Worm (Caenorhabditis elegans) whole organism, mixed stage, embryonic: ENCODE data around the gene slo-1.

Experiments
- M03D4.4 ChIP-seq: sonication (generic microtip); optimal IDR thresholded peaks from 2 replicates; lab custom pipeline; 2017; ENCODE audit warnings: mild to moderate bottlenecking, missing genetic modification characterization, missing compliant biosample characterization
- bed-3 ChIP-seq: fragments of 200-800 bp; sonication (Bioruptor generic); optimal IDR thresholded peaks from 3 replicates; lab custom pipeline; 2018; ENCODE audit warnings: mild to moderate bottlenecking, missing genetic modification characterization, moderate library complexity, missing compliant biosample characterization
- blmp-1 ChIP-seq: fragments of 150-350 bp; optimal IDR thresholded peaks from 2 replicates; lab custom pipeline; 2014; ENCODE audit warnings: missing biosample characterization, missing genetic modification characterization
- ceh-39 ChIP-seq: fragments of 150-350 bp; optimal IDR thresholded peaks from 2 replicates; lab custom pipeline; 2014; ENCODE audit warnings: missing biosample characterization, missing genetic modification characterization
- ceh-43 ChIP-seq: fragments of 200-800 bp; sonication (Bioruptor generic); optimal IDR thresholded peaks from 2 replicates; lab custom pipeline; 2018; ENCODE audit warnings: mild to moderate bottlenecking, missing genetic modification characterization, moderate library complexity, missing compliant biosample characterization
- ceh-83 ChIP-seq: fragments of 200-800 bp; sonication (Bioruptor generic); optimal IDR thresholded peaks from 2 replicates; lab custom pipeline; 2018; ENCODE audit warnings: mild to moderate bottlenecking, missing genetic modification characterization, missing compliant biosample characterization
- ces-1 ChIP-seq: fragments of 150-350 bp; optimal IDR thresholded peaks from 2 replicates; lab custom pipeline; 2014; ENCODE audit warnings: missing biosample characterization, missing genetic modification reagents, missing genetic modification characterization
- cnd-1 ChIP-seq: fragments of 200-800 bp; sonication (Bioruptor generic); optimal IDR thresholded peaks from 2 replicates; lab custom pipeline; 2018; ENCODE audit warnings: mild to moderate bottlenecking, missing genetic modification characterization, missing compliant biosample characterization
- drap-1 ChIP-seq: fragments of 200-800 bp; sonication (Bioruptor generic); optimal IDR thresholded peaks from 3 replicates; lab custom pipeline; 2018; ENCODE audit warnings: mild to moderate bottlenecking, missing genetic modification characterization, missing compliant biosample characterization
- elt-1 ChIP-seq: sonication (generic microtip); optimal IDR thresholded peaks from 2 replicates; lab custom pipeline; 2017; ENCODE audit warnings: missing genetic modification characterization, mild to moderate bottlenecking, missing compliant biosample characterization, antibody characterized with exemption, moderate library complexity, borderline replicate concordance; ENCODE audit not compliant: insufficient read depth
- ham-2 ChIP-seq: fragments of 200-800 bp; sonication (Bioruptor generic); optimal IDR thresholded peaks from 2 replicates; lab custom pipeline; 2018; ENCODE audit warnings: mild to moderate bottlenecking, missing genetic modification characterization, missing compliant biosample characterization
- hlh-1 ChIP-seq: fragments of 150-350 bp; optimal IDR thresholded peaks from 2 replicates; lab custom pipeline; 2014; ENCODE audit warnings: missing biosample characterization, missing genetic modification reagents, missing genetic modification characterization
- lin-13 ChIP-seq: fragments of 150-350 bp; optimal IDR thresholded peaks from 2 replicates; lab custom pipeline; 2014; ENCODE audit warnings: missing biosample characterization, missing genetic modification characterization
- lin-32 ChIP-seq: fragments of 200-800 bp; sonication (Bioruptor generic); optimal IDR thresholded peaks from 2 replicates; lab custom pipeline; 2018; ENCODE audit warnings: mild to moderate bottlenecking, missing genetic modification characterization, missing compliant biosample characterization
- lsy-2 ChIP-seq: fragments of 150-350 bp; optimal IDR thresholded peaks from 2 replicates; lab custom pipeline; 2014; ENCODE audit warnings: missing biosample characterization, missing genetic modification characterization
- mab-5 ChIP-seq: fragments of 150-350 bp; optimal IDR thresholded peaks from 2 replicates; lab custom pipeline; 2014; ENCODE audit warnings: missing biosample characterization, missing genetic modification characterization
- mep-1 ChIP-seq: fragments of 150-350 bp; optimal IDR thresholded peaks from 2 replicates; lab custom pipeline; 2017; ENCODE audit warnings: missing biosample characterization, missing genetic modification reagents, missing genetic modification characterization, inconsistent platforms
- mls-2 ChIP-seq: sonication (generic microtip); optimal IDR thresholded peaks from 2 replicates; lab custom pipeline; 2016; ENCODE audit warnings: mild to moderate bottlenecking, missing genetic modification characterization, moderate library complexity, missing compliant biosample characterization
- nhr-12 ChIP-seq: fragments of 150-350 bp; optimal IDR thresholded peaks from 2 replicates; lab custom pipeline; 2014; ENCODE audit warnings: missing biosample characterization, missing genetic modification characterization
- nhr-2 ChIP-seq: fragments of 150-350 bp; optimal IDR thresholded peaks from 2 replicates; lab custom pipeline; 2014; ENCODE audit warnings: missing biosample characterization, missing genetic modification characterization
- nhr-237 ChIP-seq: fragments of 150-350 bp; optimal IDR thresholded peaks from 2 replicates; lab custom pipeline; 2014; ENCODE audit warnings: missing biosample characterization, missing genetic modification characterization
- nhr-28 ChIP-seq: fragments of 150-350 bp; optimal IDR thresholded peaks from 2 replicates; lab custom pipeline; 2014; ENCODE audit warnings: missing biosample characterization, missing genetic modification characterization
- nhr-76 ChIP-seq: sonication (generic microtip); optimal IDR thresholded peaks from 2 replicates; lab custom pipeline; 2017; ENCODE audit warnings: missing biosample characterization, missing genetic modification characterization
- pha-4 ChIP-seq: fragments of 150-350 bp; optimal IDR thresholded peaks from 2 replicates; lab custom pipeline; 2018; ENCODE audit warnings: missing biosample characterization, missing genetic modification reagents, missing genetic modification characterization
- sem-2 ChIP-seq: fragments of 200-800 bp; sonication (Bioruptor generic); optimal IDR thresholded peaks from 2 replicates; lab custom pipeline; 2018; ENCODE audit warnings: mild to moderate bottlenecking, missing genetic modification characterization, missing compliant biosample characterization
- sptf-1 ChIP-seq: sonication (generic microtip); optimal IDR thresholded peaks from 2 replicates; lab custom pipeline; 2017; ENCODE audit warnings: mild to moderate bottlenecking, missing genetic modification characterization, moderate library complexity, missing compliant biosample characterization
- tbx-8 ChIP-seq: fragments of 200-800 bp; sonication (Bioruptor generic); optimal IDR thresholded peaks from 2 replicates; lab custom pipeline; 2018; ENCODE audit warnings: mild to moderate bottlenecking, missing genetic modification characterization, moderate library complexity, missing compliant biosample characterization
- unc-120 ChIP-seq: sonication (generic microtip); optimal IDR thresholded peaks from 2 replicates; lab custom pipeline; 2017; ENCODE audit warnings: missing genetic modification characterization, missing compliant biosample characterization; ENCODE audit not compliant: poor library complexity, severe bottlenecking
- unc-39 ChIP-seq: fragments of 150-350 bp; optimal IDR thresholded peaks from 2 replicates; lab custom pipeline; 2014; ENCODE audit warnings: missing biosample characterization, missing genetic modification characterization
- unc-62 ChIP-seq: fragments of 150-350 bp; optimal IDR thresholded peaks from 2 replicates; lab custom pipeline; 2014; ENCODE audit warnings: missing biosample characterization, missing genetic modification reagents, missing genetic modification characterization
- zip-8 ChIP-seq: fragments of 150-350 bp; optimal IDR thresholded peaks from 2 replicates; lab custom pipeline; 2014; ENCODE audit warnings: missing biosample characterization, missing genetic modification characterization
- ztf-11 ChIP-seq: fragments of 150-350 bp; optimal IDR thresholded peaks from 2 replicates; lab custom pipeline; 2014; ENCODE audit warnings: missing biosample characterization, missing genetic modification characterization

Gene slo-1

DNA sequence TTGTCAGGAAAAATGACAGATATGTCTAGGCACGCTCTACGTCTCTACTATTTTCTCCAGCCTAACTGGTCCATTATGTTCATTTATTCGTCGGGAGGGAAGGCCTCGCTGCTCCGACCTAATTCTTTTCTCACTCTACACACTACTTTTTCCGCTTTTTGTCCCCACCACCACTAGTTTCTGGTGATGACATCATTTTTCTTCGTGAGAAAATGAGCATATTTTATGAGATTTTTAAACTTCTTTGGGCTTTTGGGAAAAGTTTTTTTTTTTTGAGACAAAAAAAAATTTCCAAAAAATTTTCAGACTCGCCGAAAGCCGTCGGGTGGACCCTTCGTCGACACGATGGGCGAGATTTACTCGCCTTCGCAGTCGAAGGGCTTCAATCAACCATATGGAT, at the start of gene slo-1:
Gene slo-1 (plus strand): TSS at position 301 of the 400 bp plus-strand sequence.
- TF ChIP-seq mep-1 (tag; lab: Kevin White, UChicago) = no peak
- TF ChIP-seq sem-2 (GFP tag; lab: Kevin White, UChicago) = no peak
- TF ChIP-seq ces-1 (GFP tag; lab: Kevin White, UChicago) = peak; percentile 42

DNA sequence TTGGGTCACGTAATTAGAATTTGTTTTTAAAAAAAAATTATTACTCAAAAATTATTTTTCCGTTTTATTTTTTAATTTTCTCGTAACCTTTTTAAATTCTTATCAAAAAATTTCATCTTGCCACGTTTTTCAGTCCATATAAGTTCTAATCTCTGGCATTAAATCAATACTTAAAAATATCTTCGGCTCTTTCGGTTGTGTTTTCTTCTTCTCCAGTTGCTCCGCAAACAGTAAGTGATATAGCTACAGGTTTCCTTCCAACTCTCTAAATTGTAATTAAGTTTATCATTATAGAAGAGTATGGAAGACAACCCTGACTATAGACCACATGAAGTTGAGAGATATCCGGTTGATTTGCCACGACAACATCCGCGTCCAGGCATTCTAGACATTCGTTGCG, 47.9 kb upstream of the slo-1 start, which contains the start of gene ZK228.1:
Gene ZK228.1 (plus strand): TSS at position 301 of the 400 bp plus-strand sequence.
- TF ChIP-seq ces-1 (GFP tag; lab: Kevin White, UChicago) (no peak), unc-39 (tag; lab: Kevin White, UChicago) (no peak), blmp-1 (tag; lab: Kevin White, UChicago) (no peak), mab-5 (tag; lab: Kevin White, UChicago) (no peak), ham-2 (GFP tag; lab: Kevin White, UChicago) (no peak)

DNA sequence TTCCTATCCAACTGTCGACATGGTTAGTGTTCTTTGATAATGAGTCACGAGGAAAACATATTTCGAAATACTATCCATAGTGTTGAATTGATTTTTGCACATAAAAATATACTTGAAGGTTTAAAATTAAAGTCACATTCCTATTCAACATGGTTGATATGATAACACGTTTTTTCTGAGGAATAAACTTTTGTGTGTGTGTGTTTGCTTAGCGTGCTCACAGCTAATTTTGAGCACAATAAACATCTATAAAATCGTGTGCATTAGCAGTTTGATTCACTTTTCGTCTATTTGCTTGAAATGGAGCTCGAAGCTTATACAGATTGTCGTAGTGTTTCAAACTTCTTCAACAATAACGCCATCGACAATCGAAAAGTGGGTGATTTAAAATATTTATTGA, 35.5 kb upstream of the slo-1 start, which contains the start of gene ZK228.10:
Gene ZK228.10 (plus strand): TSS at position 301 of the 400 bp plus-strand sequence.
- TF ChIP-seq mab-5 (tag; lab: Kevin White, UChicago) (no peak), nhr-12 (tag; lab: Kevin White, UChicago) (no peak), ham-2 (GFP tag; lab: Kevin White, UChicago) (no peak), ztf-11 (tag; lab: Kevin White, UChicago) (no peak), sem-2 (GFP tag; lab: Kevin White, UChicago) (no peak), elt-1 (tag; lab: Kevin White, UChicago) (no peak), ceh-39 (tag; lab: Kevin White, UChicago) (no peak), lin-13 (tag; lab: Kevin White, UChicago) (no peak), bed-3 (GFP tag; lab: Kevin White, UChicago) (no peak), ceh-83 (no peak), nhr-2 (tag; lab: Kevin White, UChicago) (no peak), sptf-1 (no peak)

DNA sequence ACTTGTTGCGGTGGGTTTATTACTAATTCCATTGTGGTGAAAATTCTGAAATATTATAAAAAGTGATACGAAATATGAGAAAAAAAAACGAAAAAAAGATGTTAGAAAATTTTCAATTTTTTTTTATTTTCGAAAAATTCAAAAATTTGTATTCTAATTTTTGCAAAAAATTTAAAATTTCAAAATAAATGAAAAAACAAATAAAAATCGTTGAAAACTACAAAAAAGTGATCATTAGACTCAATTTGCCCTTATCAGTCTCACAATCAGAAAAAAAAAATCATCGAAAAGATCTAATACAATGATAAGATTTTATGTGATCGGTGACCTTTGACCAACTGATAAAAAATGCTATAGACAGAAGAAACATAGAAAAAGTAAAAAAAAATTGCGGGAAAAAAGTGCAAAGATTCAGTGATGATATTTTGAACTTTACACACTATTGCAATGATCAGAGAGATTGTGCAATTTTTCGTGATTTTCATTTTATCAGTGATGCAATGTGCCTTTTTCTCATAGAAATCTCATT, 30.8 kb upstream of the slo-1 start, which contains the start of gene ZK228.3:
Gene ZK228.3 (minus strand): TSS at position 51 of the 529 bp plus-strand sequence.
- TF ChIP-seq mls-2 (tag; lab: Kevin White, UChicago) = no peak
- no peak for TF ChIP-seq ceh-83
- no peak for TF ChIP-seq nhr-237
- TF ChIP-seq mab-5 (tag; lab: Kevin White, UChicago) = no peak
- TF ChIP-seq elt-1 (tag; lab: Kevin White, UChicago) = peak; percentile 21
- no peak for TF ChIP-seq lin-32 (GFP tag; lab: Kevin White, UChicago)
- TF ChIP-seq, all 35 proteins: peak for 1

DNA sequence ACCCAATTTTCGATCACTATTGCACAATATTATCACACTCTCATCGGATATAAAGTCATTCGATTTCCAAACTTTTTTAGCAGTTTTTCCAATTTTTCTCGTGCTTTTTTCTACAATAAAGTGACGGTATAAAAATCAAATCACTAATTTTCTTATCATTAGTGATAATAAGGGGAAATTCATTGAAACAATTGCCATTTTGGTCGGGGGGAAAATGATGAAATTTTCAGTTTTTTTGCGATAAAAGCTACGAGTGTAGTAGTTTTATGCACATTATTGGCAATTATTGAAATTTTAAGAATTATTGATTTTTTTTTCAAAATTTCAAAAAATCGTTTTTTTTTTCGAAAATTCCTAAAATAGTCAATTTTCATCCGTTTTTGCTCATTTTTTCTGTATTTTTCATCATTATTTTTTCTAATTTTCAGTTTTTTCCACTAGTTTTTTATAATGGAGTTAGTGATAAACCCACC, 29.7 kb upstream of the slo-1 start, which contains the start of gene ZK228.4:
Gene ZK228.4 (plus strand): TSS at position 423 of the 473 bp plus-strand sequence.
- TF ChIP-seq hlh-1 (tag; lab: Kevin White, UChicago) (no peak), drap-1 (GFP tag; lab: Kevin White, UChicago) (no peak), nhr-76 (tag; lab: Kevin White, UChicago) (no peak)
- TF ChIP-seq, all 35 proteins: peak for 0

DNA sequence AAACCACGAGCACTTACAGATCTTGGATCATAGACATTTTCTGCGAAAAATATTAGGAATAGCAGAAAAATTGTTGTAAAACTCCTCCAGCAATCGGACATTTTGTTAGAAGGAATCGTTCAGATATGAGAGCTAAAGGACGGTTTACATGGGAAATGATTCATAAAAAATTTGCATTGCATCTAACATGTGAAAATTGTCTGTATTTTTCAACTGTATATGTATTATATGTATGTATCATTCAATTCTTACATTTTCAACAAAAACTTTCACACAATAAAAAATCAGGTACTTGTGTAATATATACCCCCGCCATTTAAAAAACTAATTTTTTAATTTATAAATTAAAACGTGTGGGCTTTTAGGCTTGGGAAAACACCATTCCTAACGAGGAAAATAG, 24.0 kb upstream of the slo-1 start, which contains the start of gene ZK228.13:
Gene ZK228.13 (minus strand): TSS at position 101 of the 400 bp plus-strand sequence.
- TF ChIP-seq unc-39 (tag; lab: Kevin White, UChicago) (no peak), unc-62 (no peak), blmp-1 (tag; lab: Kevin White, UChicago) (no peak), nhr-12 (tag; lab: Kevin White, UChicago) (no peak), lsy-2 (no peak), bed-3 (GFP tag; lab: Kevin White, UChicago) (no peak), ceh-83 (no peak), mab-5 (tag; lab: Kevin White, UChicago) (no peak), sem-2 (GFP tag; lab: Kevin White, UChicago) (no peak), ceh-43 (GFP tag; lab: Kevin White, UChicago) (no peak), pha-4 (no peak), unc-120 (no peak), ham-2 (GFP tag; lab: Kevin White, UChicago) (no peak), nhr-28 (no peak), M03D4.4 (no peak), ces-1 (GFP tag; lab: Kevin White, UChicago) (no peak), tbx-8 (GFP tag; lab: Kevin White, UChicago) (no peak), zip-8 (no peak), cnd-1 (no peak)
- TF ChIP-seq, all 35 proteins: peak for 0
